Worm (Caenorhabditis elegans) whole organism, late embryonic: Measurements from ENCODE around the gene glr-6.
A peak's percentile ranks its signal among the peaks of the same experiment; 100 is the strongest.
"Not testable (repeated sequence)": the region's sequence is repeated elsewhere in the genome, so short reads cannot be mapped to it uniquely, and the experiment has no call there.

Source experiments
- C08G9.2 ChIP-seq: sonication (generic microtip); optimal IDR thresholded peaks from 2 replicates; lab custom pipeline; 2016; ENCODE audit warnings: mild to moderate bottlenecking, missing genetic modification characterization, moderate library complexity, missing compliant biosample characterization
- C38D4.7 ChIP-seq: fragments of 200-800 bp; sonication (Bioruptor generic); optimal IDR thresholded peaks from 2 replicates; lab custom pipeline; 2018; ENCODE audit warnings: mild to moderate bottlenecking, missing genetic modification characterization, moderate library complexity, missing compliant biosample characterization
- K09A11.1 ChIP-seq: sonication (generic microtip); optimal IDR thresholded peaks from 2 replicates; lab custom pipeline; 2017; ENCODE audit warnings: antibody characterized with exemption, mild to moderate bottlenecking, missing genetic modification characterization, missing compliant biosample characterization; ENCODE audit not compliant: insufficient read depth
- T23F11.4 ChIP-seq: fragments of 200-800 bp; sonication (Bioruptor generic); optimal IDR thresholded peaks from 2 replicates; lab custom pipeline; 2018; ENCODE audit warnings: mild to moderate bottlenecking, missing genetic modification characterization, missing compliant biosample characterization
- Y22D7AL.16 ChIP-seq: sonication (generic microtip); optimal IDR thresholded peaks from 2 replicates; lab custom pipeline; 2016; ENCODE audit warnings: missing genetic modification characterization, missing compliant biosample characterization
- ahr-1 ChIP-seq: sonication (generic microtip); optimal IDR thresholded peaks from 2 replicates; lab custom pipeline; 2016; ENCODE audit warnings: missing genetic modification characterization, missing compliant biosample characterization
- ama-1 ChIP-seq: fragments of 150-350 bp; optimal IDR thresholded peaks from 2 replicates; lab custom pipeline; 2014
- ceh-14 ChIP-seq: sonication (generic microtip); optimal IDR thresholded peaks from 2 replicates; lab custom pipeline; 2016; ENCODE audit warnings: missing genotype, missing genetic modification characterization, missing compliant biosample characterization
- ceh-18 ChIP-seq: sonication (generic microtip); optimal IDR thresholded peaks from 2 replicates; lab custom pipeline; 2016; ENCODE audit warnings: missing genetic modification characterization, missing compliant biosample characterization
- ceh-19 ChIP-seq: fragments of 200-800 bp; sonication (Bioruptor generic); optimal IDR thresholded peaks from 2 replicates; lab custom pipeline; 2018; ENCODE audit warnings: mild to moderate bottlenecking, missing genetic modification characterization, missing compliant biosample characterization
- ceh-22 ChIP-seq: sonication (generic microtip); optimal IDR thresholded peaks from 2 replicates; lab custom pipeline; 2017; ENCODE audit warnings: missing biosample characterization, missing genetic modification characterization
- ceh-30 ChIP-seq: fragments of 150-350 bp; optimal IDR thresholded peaks from 2 replicates; lab custom pipeline; 2014; ENCODE audit warnings: missing biosample characterization, missing genetic modification characterization
- ceh-31 ChIP-seq: sonication (generic microtip); optimal IDR thresholded peaks from 2 replicates; lab custom pipeline; 2016; ENCODE audit warnings: missing genetic modification characterization, missing compliant biosample characterization
- ceh-34 ChIP-seq: sonication (generic microtip); optimal IDR thresholded peaks from 2 replicates; lab custom pipeline; 2016; ENCODE audit warnings: mild to moderate bottlenecking, missing genetic modification characterization, missing compliant biosample characterization
- ceh-45 ChIP-seq: fragments of 200-800 bp; sonication (Bioruptor generic); IDR thresholded peaks from 2 replicates; pipeline ENCODE4 v1.3.6; 2022; ENCODE audit warnings: missing genetic modification reagents, missing genetic modification characterization, missing compliant biosample characterization
- ceh-6 ChIP-seq: fragments of 200-800 bp; sonication (Bioruptor generic); optimal IDR thresholded peaks from 2 replicates; lab custom pipeline; 2018; ENCODE audit warnings: mild to moderate bottlenecking, missing genetic modification characterization, missing compliant biosample characterization
- che-1 ChIP-seq: sonication (generic microtip); optimal IDR thresholded peaks from 2 replicates; lab custom pipeline; 2016; ENCODE audit warnings: mild to moderate bottlenecking, missing genetic modification characterization, missing compliant biosample characterization
- dmd-4 ChIP-seq: sonication (generic microtip); optimal IDR thresholded peaks from 2 replicates; lab custom pipeline; 2016; ENCODE audit warnings: borderline replicate concordance, missing genetic modification characterization, missing compliant biosample characterization
- dve-1 ChIP-seq: sonication (generic microtip); optimal IDR thresholded peaks from 2 replicates; lab custom pipeline; 2017; ENCODE audit warnings: antibody characterized with exemption, mild to moderate bottlenecking, missing genetic modification characterization, missing compliant biosample characterization
- elt-2 ChIP-seq: sonication (generic microtip); optimal IDR thresholded peaks from 2 replicates; lab custom pipeline; 2016; ENCODE audit warnings: missing genetic modification reagents, missing genetic modification characterization, missing compliant biosample characterization
- elt-4 ChIP-seq: sonication (generic microtip); optimal IDR thresholded peaks from 2 replicates; lab custom pipeline; 2016; ENCODE audit warnings: missing genetic modification characterization, missing compliant biosample characterization
- eyg-1 ChIP-seq: sonication (generic microtip); optimal IDR thresholded peaks from 2 replicates; lab custom pipeline; 2016; ENCODE audit warnings: missing genotype, missing genetic modification characterization, missing compliant biosample characterization
- fkh-10 ChIP-seq: fragments of 150-350 bp; optimal IDR thresholded peaks from 2 replicates; lab custom pipeline; 2014; ENCODE audit warnings: missing biosample characterization, missing genetic modification reagents, missing genetic modification characterization
- fkh-6 ChIP-seq: sonication (generic microtip); optimal IDR thresholded peaks from 2 replicates; lab custom pipeline; 2016; ENCODE audit warnings: missing genetic modification characterization, missing compliant biosample characterization
- gmeb-2 ChIP-seq: sonication (generic microtip); optimal IDR thresholded peaks from 2 replicates; lab custom pipeline; 2016; ENCODE audit warnings: missing genetic modification characterization, inconsistent platforms, missing compliant biosample characterization
- hlh-13 ChIP-seq: fragments of 200-800 bp; sonication (Bioruptor generic); optimal IDR thresholded peaks from 2 replicates; lab custom pipeline; 2018; ENCODE audit warnings: mild to moderate bottlenecking, missing genetic modification characterization, missing compliant biosample characterization
- hlh-15 ChIP-seq: sonication (generic microtip); optimal IDR thresholded peaks from 2 replicates; lab custom pipeline; 2016; ENCODE audit warnings: missing genetic modification characterization, missing compliant biosample characterization
- hlh-30 ChIP-seq: sonication (generic microtip); optimal IDR thresholded peaks from 2 replicates; lab custom pipeline; 2017; ENCODE audit warnings: antibody characterized with exemption, missing genetic modification characterization, missing compliant biosample characterization; ENCODE audit not compliant: insufficient read depth
- hlh-6 ChIP-seq: sonication (generic microtip); optimal IDR thresholded peaks from 2 replicates; lab custom pipeline; 2016; ENCODE audit warnings: missing genotype, missing genetic modification characterization, missing compliant biosample characterization
- hlh-8 ChIP-seq: sonication (generic microtip); optimal IDR thresholded peaks from 2 replicates; lab custom pipeline; 2016; ENCODE audit warnings: missing genotype, missing genetic modification characterization, missing compliant biosample characterization
- lim-6 ChIP-seq: sonication (generic microtip); optimal IDR thresholded peaks from 2 replicates; lab custom pipeline; 2016; ENCODE audit warnings: missing genetic modification characterization, missing compliant biosample characterization
- lin-11 ChIP-seq: fragments of 200-800 bp; sonication (Bioruptor generic); optimal IDR thresholded peaks from 2 replicates; lab custom pipeline; 2018; ENCODE audit warnings: mild to moderate bottlenecking, missing genetic modification characterization, missing compliant biosample characterization
- mec-3 ChIP-seq: sonication (generic microtip); optimal IDR thresholded peaks from 2 replicates; lab custom pipeline; 2016; ENCODE audit warnings: borderline replicate concordance, missing genetic modification characterization, missing compliant biosample characterization
- nfya-1 ChIP-seq: sonication (generic microtip); optimal IDR thresholded peaks from 2 replicates; lab custom pipeline; 2017; ENCODE audit warnings: missing genetic modification characterization, mild to moderate bottlenecking, missing compliant biosample characterization, antibody characterized with exemption, moderate library complexity
- npax-4 ChIP-seq: sonication (generic microtip); optimal IDR thresholded peaks from 2 replicates; lab custom pipeline; 2016; ENCODE audit warnings: missing genetic modification characterization, missing compliant biosample characterization
- odd-2 ChIP-seq: sonication (generic microtip); optimal IDR thresholded peaks from 2 replicates; lab custom pipeline; 2017; ENCODE audit warnings: antibody characterized with exemption, mild to moderate bottlenecking, missing genetic modification characterization, missing compliant biosample characterization
- pag-3 ChIP-seq: sonication (generic microtip); optimal IDR thresholded peaks from 2 replicates; lab custom pipeline; 2016; ENCODE audit warnings: missing compliant biosample characterization, missing genetic modification characterization, borderline replicate concordance
- pat-9 ChIP-seq: fragments of 200-800 bp; sonication (Bioruptor generic); optimal IDR thresholded peaks from 2 replicates; lab custom pipeline; 2018; ENCODE audit warnings: mild to moderate bottlenecking, missing genetic modification characterization, moderate library complexity, missing compliant biosample characterization
- pha-2 ChIP-seq: sonication (generic microtip); optimal IDR thresholded peaks from 2 replicates; lab custom pipeline; 2017; ENCODE audit warnings: mild to moderate bottlenecking, missing genetic modification characterization, missing compliant biosample characterization
- pha-4 ChIP-seq: fragments of 150-350 bp; optimal IDR thresholded peaks from 2 replicates; lab custom pipeline; 2018; ENCODE audit warnings: missing biosample characterization, missing genetic modification reagents, missing genetic modification characterization
- ref-2 ChIP-seq: sonication (generic microtip); optimal IDR thresholded peaks from 2 replicates; lab custom pipeline; 2016; ENCODE audit warnings: missing genetic modification characterization, missing compliant biosample characterization
- rnt-1 ChIP-seq: sonication (generic microtip); optimal IDR thresholded peaks from 2 replicates; lab custom pipeline; 2016; ENCODE audit warnings: missing genetic modification characterization, missing compliant biosample characterization
- sdc-2 ChIP-seq: sonication (generic microtip); optimal IDR thresholded peaks from 2 replicates; lab custom pipeline; 2016; ENCODE audit warnings: missing genotype, missing genetic modification characterization, missing compliant biosample characterization
- sox-2 ChIP-seq: fragments of 200-800 bp; sonication (Bioruptor generic); IDR thresholded peaks from 2 replicates; pipeline ENCODE4 v1.3.6; 2022; ENCODE audit warnings: missing genetic modification reagents, missing genetic modification characterization, missing compliant biosample characterization
- sox-4 ChIP-seq: sonication (generic microtip); optimal IDR thresholded peaks from 2 replicates; lab custom pipeline; 2017; ENCODE audit warnings: mild to moderate bottlenecking, missing genetic modification characterization, inconsistent platforms, missing compliant biosample characterization
- syd-9 ChIP-seq: sonication (generic microtip); optimal IDR thresholded peaks from 2 replicates; lab custom pipeline; 2016; ENCODE audit warnings: mild to moderate bottlenecking, missing genetic modification characterization, moderate library complexity, missing compliant biosample characterization
- tbx-2 ChIP-seq: sonication (generic microtip); optimal IDR thresholded peaks from 2 replicates; lab custom pipeline; 2016; ENCODE audit warnings: missing genetic modification characterization, missing compliant biosample characterization
- unc-55 ChIP-seq: sonication (generic microtip); optimal IDR thresholded peaks from 2 replicates; lab custom pipeline; 2017; ENCODE audit warnings: missing biosample characterization, missing genetic modification reagents, missing genetic modification characterization
- zip-5 ChIP-seq: sonication (generic microtip); optimal IDR thresholded peaks from 2 replicates; lab custom pipeline; 2016; ENCODE audit warnings: missing genetic modification characterization, missing compliant biosample characterization
- ztf-16 ChIP-seq: sonication (generic microtip); optimal IDR thresholded peaks from 2 replicates; lab custom pipeline; 2017; ENCODE audit warnings: missing genetic modification characterization, missing compliant biosample characterization

Gene glr-6

ce11 chrX:6868669-6869068 lies 28.1 kb upstream of the glr-6 start, which contains the start of gene C53B7.6:
C53B7.6 (minus strand) TSS chrX:6868769.
- TF ChIP-seq ceh-18 (tag; lab: Kevin White, UChicago); tbx-2; sox-2 (GFP tag; lab: Robert Waterston, UW): not testable (repeated sequence)

ce11 chrX:6867707-6868106 lies 27.2 kb upstream of the glr-6 start:
- TF ChIP-seq tbx-2 (peak; percentile 17), ceh-18 (tag; lab: Kevin White, UChicago) (peak; percentile 5), sox-4 (tag; lab: Kevin White, UChicago) (no peak), che-1 (tag; lab: Kevin White, UChicago) (peak; percentile 32), C38D4.7 (peak; percentile 42), T23F11.4 (GFP tag; lab: Kevin White, UChicago) (no peak), ahr-1 (tag; lab: Kevin White, UChicago) (no peak), hlh-8 (tag; lab: Kevin White, UChicago) (no peak), ceh-6 (GFP tag; lab: Kevin White, UChicago) (peak; percentile 57), pha-4 (tag; lab: Kevin White, UChicago) (no peak), eyg-1 (tag; lab: Kevin White, UChicago) (no peak), ama-1 (no peak), lim-6 (tag; lab: Kevin White, UChicago) (no peak), ceh-14 (tag; lab: Kevin White, UChicago) (no peak), sox-2 (GFP tag; lab: Robert Waterston, UW) (peak; percentile 31; the same call in 1 of the 2 replicates), hlh-13 (GFP tag; lab: Kevin White, UChicago) (no peak), ceh-45 (GFP tag; lab: Robert Waterston, UW) (0 out of 2 replicates have a peak, but pooled peaks have one; percentile 15), hlh-15 (tag; lab: Kevin White, UChicago) (no peak), unc-55 (GFP tag; lab: Kevin White, UChicago) (no peak), C08G9.2 (tag; lab: Kevin White, UChicago) (no peak), ceh-34 (tag; lab: Kevin White, UChicago) (no peak), elt-4 (no peak), pat-9 (tag; lab: Kevin White, UChicago) (peak; percentile 1), zip-5 (tag; lab: Kevin White, UChicago) (no peak), hlh-6 (tag; lab: Kevin White, UChicago) (peak; percentile 31), odd-2 (tag; lab: Kevin White, UChicago) (no peak), gmeb-2 (peak; percentile 47), K09A11.1 (tag; lab: Kevin White, UChicago) (no peak), fkh-10 (GFP tag; lab: Kevin White, UChicago) (no peak), npax-4 (tag; lab: Kevin White, UChicago) (peak; percentile 11), hlh-30 (tag; lab: Kevin White, UChicago) (no peak), ceh-22 (tag; lab: Kevin White, UChicago) (no peak), fkh-6 (tag; lab: Kevin White, UChicago) (no peak), dmd-4 (tag; lab: Kevin White, UChicago) (no peak), mec-3 (tag; lab: Kevin White, UChicago) (no peak), Y22D7AL.16 (tag; lab: Kevin White, UChicago) (no peak), ceh-19 (GFP tag; lab: Kevin White, UChicago) (no peak), lin-11 (tag; lab: Kevin White, UChicago) (no peak), nfya-1 (tag; lab: Kevin White, UChicago) (no peak), syd-9 (no peak), pha-2 (tag; lab: Kevin White, UChicago) (no peak), elt-2 (tag; lab: Kevin White, UChicago) (peak; percentile 8), sdc-2 (tag; lab: Kevin White, UChicago) (no peak), rnt-1 (tag; lab: Kevin White, UChicago) (peak; percentile 39), pag-3 (tag; lab: Kevin White, UChicago) (no peak), ref-2 (tag; lab: Kevin White, UChicago) (peak; percentile 32), ceh-30 (tag; lab: Kevin White, UChicago) (no peak), ceh-31 (tag; lab: Kevin White, UChicago) (no peak), dve-1 (tag; lab: Kevin White, UChicago) (no peak), ztf-16 (tag; lab: Kevin White, UChicago) (no peak)
